Worm (Caenorhabditis elegans): ENCODE results near the gene srx-4.

Gene srx-4

ce11 chrV:676550-677084, 16.0 kb downstream of the srx-4 start, which contains the start of the genes fbxa-72 and srx-21:
TSS of gene fbxa-72 (minus strand) at chrV:676753.
TSS of gene srx-21 (plus strand) at chrV:677034.
- TF ChIP-seq mab-5 (tag; optimal IDR thresholded peaks at IDR 0.05) (no peak), alr-1 (tag; optimal IDR thresholded peaks at IDR 0.05) (no peak), nhr-23 (tag; optimal IDR thresholded peaks at IDR 0.05) (no peak), nhr-129 (tag; optimal IDR thresholded peaks at IDR 0.05) (no peak), fos-1 (tag; optimal IDR thresholded peaks at IDR 0.05) (peak; percentile 70), nhr-25 (tag; optimal IDR thresholded peaks at IDR 0.05) (peak; percentile 42)

ce11 chrV:676090-676489, 16.5 kb downstream of the srx-4 start:
- TF ChIP-seq blmp-1 (tag; optimal IDR thresholded peaks at IDR 0.05; ENCODE audit: insufficient read depth) (no peak), nhr-25 (tag; optimal IDR thresholded peaks at IDR 0.05) (no peak), lin-13 (GFP tag; optimal IDR thresholded peaks at IDR 0.05) (no peak), snpc-4 (tag; optimal IDR thresholded peaks at IDR 0.05) (peak; percentile 38), ztf-11 (tag; optimal IDR thresholded peaks at IDR 0.05) (no peak)

ce11 chrV:674213-674612, 18.4 kb downstream of the srx-4 start, which contains the start of gene sru-25:
TSS of gene sru-25 (minus strand) at chrV:674313.
- TF ChIP-seq ZK546.5 (tag; optimal IDR thresholded peaks at IDR 0.05) (no peak), unc-62 (GFP tag; optimal IDR thresholded peaks at IDR 0.05) (no peak), nhr-10 (tag; optimal IDR thresholded peaks at IDR 0.05) (no peak)

ce11 chrV:671342-671741, 21.2 kb downstream of the srx-4 start, which contains the start of gene sru-24:
TSS of gene sru-24 (minus strand) at chrV:671442.
- no peak for TF ChIP-seq elt-3 (tag; optimal IDR thresholded peaks at IDR 0.05)
- TF ChIP-seq zag-1 (tag; optimal IDR thresholded peaks at IDR 0.05) = no peak
- no peak for TF ChIP-seq mbf-1 (tag; optimal IDR thresholded peaks at IDR 0.05)
- no peak for TF ChIP-seq peb-1 (tag; optimal IDR thresholded peaks at IDR 0.05)
- TF ChIP-seq elt-1 (tag; optimal IDR thresholded peaks at IDR 0.05) = no peak
- TF ChIP-seq nhr-25 (tag; optimal IDR thresholded peaks at IDR 0.05) = no peak
- TF ChIP-seq lin-11 (tag; optimal IDR thresholded peaks at IDR 0.05) = no peak
- TF ChIP-seq Y55F3AM.14 (GFP tag; optimal IDR thresholded peaks at IDR 0.05) = no peak

- TF ChIP-seq nhr-23 (tag; optimal IDR thresholded peaks at IDR 0.05) = no peak
- TF ChIP-seq sma-9 (GFP tag; optimal IDR thresholded peaks at IDR 0.05) = peak; percentile 76
- no peak for TF ChIP-seq sma-9 (tag; optimal IDR thresholded peaks at IDR 0.05)
- no peak for TF ChIP-seq dmd-4 (tag; optimal IDR thresholded peaks at IDR 0.05)
- no peak for TF ChIP-seq crh-2 (tag; optimal IDR thresholded peaks at IDR 0.05)
- TF ChIP-seq egl-27 (tag; optimal IDR thresholded peaks at IDR 0.05) = no peak
Measured at ce11 chrV:667459-667858, 25.1 kb downstream of the srx-4 start, which contains the start of gene nhr-180. TSS of gene nhr-180 (minus strand) at chrV:667510.

ce11 chrV:664337-664847, 28.2 kb downstream of the srx-4 start, which contains the start of the genes F31F4.11 and srh-266:
TSS of gene F31F4.11 (minus strand) at chrV:664437.
TSS of gene srh-266 (plus strand) at chrV:664797.
- no peak for TF ChIP-seq sma-9 (GFP tag; optimal IDR thresholded peaks at IDR 0.05)
- no peak for TF ChIP-seq sma-9 (tag; optimal IDR thresholded peaks at IDR 0.05)
- no peak for TF ChIP-seq aly-2 (tag; optimal IDR thresholded peaks at IDR 0.05)
- TF ChIP-seq ztf-11 (tag; optimal IDR thresholded peaks at IDR 0.05) = no peak
- TF ChIP-seq blmp-1 (tag; optimal IDR thresholded peaks at IDR 0.05; ENCODE audit: insufficient read depth) = no peak
- no peak for TF ChIP-seq mab-5 (tag; optimal IDR thresholded peaks at IDR 0.05)
- TF ChIP-seq ama-1 (optimal IDR thresholded peaks at IDR 0.05) = no peak
- no peak for TF ChIP-seq dmd-4 (tag; optimal IDR thresholded peaks at IDR 0.05)
- no peak for TF ChIP-seq elt-3 (tag; optimal IDR thresholded peaks at IDR 0.05)
- TF ChIP-seq peb-1 (tag; optimal IDR thresholded peaks at IDR 0.05) = no peak
- no peak for TF ChIP-seq ztf-4 (tag; optimal IDR thresholded peaks at IDR 0.05)
- TF ChIP-seq zag-1 (tag; optimal IDR thresholded peaks at IDR 0.05) = no peak
- no peak for TF ChIP-seq ztf-1 (GFP tag; conservative IDR thresholded peaks at IDR 0.05)
- TF ChIP-seq sem-4 (tag; optimal IDR thresholded peaks at IDR 0.05) = no peak

- TF ChIP-seq ztf-11 (tag; optimal IDR thresholded peaks at IDR 0.05) (no peak), egl-27 (tag; optimal IDR thresholded peaks at IDR 0.05) (no peak), gmeb-1 (tag; optimal IDR thresholded peaks at IDR 0.05) (no peak), Y55F3AM.14 (GFP tag; optimal IDR thresholded peaks at IDR 0.05) (no peak), crh-2 (tag; optimal IDR thresholded peaks at IDR 0.05) (no peak), nhr-6 (tag; optimal IDR thresholded peaks at IDR 0.05) (no peak), nhr-23 (tag; optimal IDR thresholded peaks at IDR 0.05) (no peak), elt-3 (tag; optimal IDR thresholded peaks at IDR 0.05) (no peak), ceh-16 (tag; optimal IDR thresholded peaks at IDR 0.05) (no peak), mab-5 (tag; optimal IDR thresholded peaks at IDR 0.05) (no peak), nhr-237 (tag; optimal IDR thresholded peaks at IDR 0.05) (no peak), skn-1 (tag; optimal IDR thresholded peaks at IDR 0.05) (no peak), zag-1 (tag; optimal IDR thresholded peaks at IDR 0.05) (no peak), ama-1 (optimal IDR thresholded peaks at IDR 0.05) (no peak), nhr-11 (tag; optimal IDR thresholded peaks at IDR 0.05) (no peak), ceh-82 (tag; optimal IDR thresholded peaks at IDR 0.05) (no peak), R02D3.7 (tag; optimal IDR thresholded peaks at IDR 0.05) (no peak), sma-9 (GFP tag; optimal IDR thresholded peaks at IDR 0.05) (no peak), sma-9 (tag; optimal IDR thresholded peaks at IDR 0.05) (no peak), unc-39 (tag; optimal IDR thresholded peaks at IDR 0.05) (no peak)
Measured at ce11 chrV:660210-660609, 32.4 kb downstream of the srx-4 start, which contains the start of gene F31F4.17. TSS of gene F31F4.17 (minus strand) at chrV:660310.
